Worm (Caenorhabditis elegans) whole organism, mixed stage, embryonic: ENCODE measurements around the gene nhr-251.

Experiments used
- bed-3 ChIP-seq: fragments of 200-800 bp; sonication (Bioruptor generic); optimal IDR thresholded peaks from 3 replicates; lab custom pipeline; 2018; ENCODE audit warnings: mild to moderate bottlenecking, missing genetic modification characterization, moderate library complexity, missing compliant biosample characterization
- blmp-1 ChIP-seq: fragments of 150-350 bp; optimal IDR thresholded peaks from 2 replicates; lab custom pipeline; 2014; ENCODE audit warnings: missing biosample characterization, missing genetic modification characterization
- ceh-39 ChIP-seq: fragments of 150-350 bp; optimal IDR thresholded peaks from 2 replicates; lab custom pipeline; 2014; ENCODE audit warnings: missing biosample characterization, missing genetic modification characterization
- ceh-43 ChIP-seq: fragments of 200-800 bp; sonication (Bioruptor generic); optimal IDR thresholded peaks from 2 replicates; lab custom pipeline; 2018; ENCODE audit warnings: mild to moderate bottlenecking, missing genetic modification characterization, moderate library complexity, missing compliant biosample characterization
- ceh-83 ChIP-seq: fragments of 200-800 bp; sonication (Bioruptor generic); optimal IDR thresholded peaks from 2 replicates; lab custom pipeline; 2018; ENCODE audit warnings: mild to moderate bottlenecking, missing genetic modification characterization, missing compliant biosample characterization
- ces-1 ChIP-seq: fragments of 150-350 bp; optimal IDR thresholded peaks from 2 replicates; lab custom pipeline; 2014; ENCODE audit warnings: missing biosample characterization, missing genetic modification reagents, missing genetic modification characterization
- cnd-1 ChIP-seq: fragments of 200-800 bp; sonication (Bioruptor generic); optimal IDR thresholded peaks from 2 replicates; lab custom pipeline; 2018; ENCODE audit warnings: mild to moderate bottlenecking, missing genetic modification characterization, missing compliant biosample characterization
- drap-1 ChIP-seq: fragments of 200-800 bp; sonication (Bioruptor generic); optimal IDR thresholded peaks from 3 replicates; lab custom pipeline; 2018; ENCODE audit warnings: mild to moderate bottlenecking, missing genetic modification characterization, missing compliant biosample characterization
- elt-1 ChIP-seq: sonication (generic microtip); optimal IDR thresholded peaks from 2 replicates; lab custom pipeline; 2017; ENCODE audit warnings: missing genetic modification characterization, mild to moderate bottlenecking, missing compliant biosample characterization, antibody characterized with exemption, moderate library complexity, borderline replicate concordance; ENCODE audit not compliant: insufficient read depth
- elt-3 ChIP-seq: fragments of 150-350 bp; optimal IDR thresholded peaks from 2 replicates; lab custom pipeline; 2014; ENCODE audit warnings: missing biosample characterization, missing genetic modification characterization
- flh-1 ChIP-seq: fragments of 200-800 bp; sonication (Bioruptor generic); optimal IDR thresholded peaks from 2 replicates; lab custom pipeline; 2018; ENCODE audit warnings: mild to moderate bottlenecking, missing genetic modification characterization, moderate library complexity, missing compliant biosample characterization
- ham-2 ChIP-seq: fragments of 200-800 bp; sonication (Bioruptor generic); optimal IDR thresholded peaks from 2 replicates; lab custom pipeline; 2018; ENCODE audit warnings: mild to moderate bottlenecking, missing genetic modification characterization, missing compliant biosample characterization
- hlh-1 ChIP-seq: fragments of 150-350 bp; optimal IDR thresholded peaks from 2 replicates; lab custom pipeline; 2014; ENCODE audit warnings: missing biosample characterization, missing genetic modification reagents, missing genetic modification characterization
- lin-13 ChIP-seq: fragments of 150-350 bp; optimal IDR thresholded peaks from 2 replicates; lab custom pipeline; 2014; ENCODE audit warnings: missing biosample characterization, missing genetic modification characterization
- lin-32 ChIP-seq: fragments of 200-800 bp; sonication (Bioruptor generic); optimal IDR thresholded peaks from 2 replicates; lab custom pipeline; 2018; ENCODE audit warnings: mild to moderate bottlenecking, missing genetic modification characterization, missing compliant biosample characterization
- lsy-2 ChIP-seq: fragments of 150-350 bp; optimal IDR thresholded peaks from 2 replicates; lab custom pipeline; 2014; ENCODE audit warnings: missing biosample characterization, missing genetic modification characterization
- mab-5 ChIP-seq: fragments of 150-350 bp; optimal IDR thresholded peaks from 2 replicates; lab custom pipeline; 2014; ENCODE audit warnings: missing biosample characterization, missing genetic modification characterization
- mls-2 ChIP-seq: sonication (generic microtip); optimal IDR thresholded peaks from 2 replicates; lab custom pipeline; 2016; ENCODE audit warnings: mild to moderate bottlenecking, missing genetic modification characterization, moderate library complexity, missing compliant biosample characterization
- nhr-12 ChIP-seq: fragments of 150-350 bp; optimal IDR thresholded peaks from 2 replicates; lab custom pipeline; 2014; ENCODE audit warnings: missing biosample characterization, missing genetic modification characterization
- nhr-2 ChIP-seq: fragments of 150-350 bp; optimal IDR thresholded peaks from 2 replicates; lab custom pipeline; 2014; ENCODE audit warnings: missing biosample characterization, missing genetic modification characterization
- nhr-237 ChIP-seq: fragments of 150-350 bp; optimal IDR thresholded peaks from 2 replicates; lab custom pipeline; 2014; ENCODE audit warnings: missing biosample characterization, missing genetic modification characterization
- nhr-28 ChIP-seq: fragments of 150-350 bp; optimal IDR thresholded peaks from 2 replicates; lab custom pipeline; 2014; ENCODE audit warnings: missing biosample characterization, missing genetic modification characterization
- nhr-76 ChIP-seq: sonication (generic microtip); optimal IDR thresholded peaks from 2 replicates; lab custom pipeline; 2017; ENCODE audit warnings: missing biosample characterization, missing genetic modification characterization
- pha-4 ChIP-seq: fragments of 150-350 bp; optimal IDR thresholded peaks from 2 replicates; lab custom pipeline; 2018; ENCODE audit warnings: missing biosample characterization, missing genetic modification reagents, missing genetic modification characterization
- sem-2 ChIP-seq: fragments of 200-800 bp; sonication (Bioruptor generic); optimal IDR thresholded peaks from 2 replicates; lab custom pipeline; 2018; ENCODE audit warnings: mild to moderate bottlenecking, missing genetic modification characterization, missing compliant biosample characterization
- snpc-4 ChIP-seq: fragments of 150-350 bp; optimal IDR thresholded peaks from 2 replicates; lab custom pipeline; 2014; ENCODE audit warnings: missing biosample characterization, missing genetic modification characterization
- sptf-1 ChIP-seq: sonication (generic microtip); optimal IDR thresholded peaks from 2 replicates; lab custom pipeline; 2017; ENCODE audit warnings: mild to moderate bottlenecking, missing genetic modification characterization, moderate library complexity, missing compliant biosample characterization
- tbx-8 ChIP-seq: fragments of 200-800 bp; sonication (Bioruptor generic); optimal IDR thresholded peaks from 2 replicates; lab custom pipeline; 2018; ENCODE audit warnings: mild to moderate bottlenecking, missing genetic modification characterization, moderate library complexity, missing compliant biosample characterization
- unc-120 ChIP-seq: sonication (generic microtip); optimal IDR thresholded peaks from 2 replicates; lab custom pipeline; 2017; ENCODE audit warnings: missing genetic modification characterization, missing compliant biosample characterization; ENCODE audit not compliant: poor library complexity, severe bottlenecking
- unc-39 ChIP-seq: fragments of 150-350 bp; optimal IDR thresholded peaks from 2 replicates; lab custom pipeline; 2014; ENCODE audit warnings: missing biosample characterization, missing genetic modification characterization
- unc-62 ChIP-seq: fragments of 150-350 bp; optimal IDR thresholded peaks from 2 replicates; lab custom pipeline; 2014; ENCODE audit warnings: missing biosample characterization, missing genetic modification reagents, missing genetic modification characterization
- ztf-11 ChIP-seq: fragments of 150-350 bp; optimal IDR thresholded peaks from 2 replicates; lab custom pipeline; 2014; ENCODE audit warnings: missing biosample characterization, missing genetic modification characterization

Gene nhr-251

DNA sequence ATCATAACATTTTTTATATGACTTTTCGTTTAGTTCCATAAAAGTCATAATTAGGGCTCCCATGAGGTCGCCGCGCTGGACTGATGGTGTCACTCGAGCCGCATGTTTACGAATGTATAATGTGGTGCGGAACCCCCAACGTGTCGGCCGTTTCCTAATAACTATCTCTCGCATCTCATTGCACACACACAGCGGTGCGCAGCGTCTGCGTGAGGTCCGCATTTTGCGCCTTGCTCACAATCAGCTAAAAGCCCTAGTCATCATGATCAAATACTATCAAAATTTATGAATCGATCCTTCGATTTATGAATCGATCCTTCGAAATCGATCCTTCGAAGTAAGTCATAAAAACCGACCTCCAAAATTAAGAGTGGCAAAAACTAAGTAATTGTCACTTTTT lies 40.4 kb upstream of the nhr-251 start, which contains the start of gene srx-7:
TSS of gene srx-7 (plus strand) at position 256 of the 400 bp plus-strand sequence.
- no peak for TF ChIP-seq pha-4
- TF ChIP-seq unc-62 = no peak
- no peak for TF ChIP-seq mab-5 (tag; lab: Kevin White, UChicago)
- no peak for TF ChIP-seq elt-1 (tag; lab: Kevin White, UChicago)
- no peak for TF ChIP-seq drap-1 (GFP tag; lab: Kevin White, UChicago)
- no peak for TF ChIP-seq ceh-83
- no peak for TF ChIP-seq lsy-2 (tag; lab: Kevin White, UChicago)
- TF ChIP-seq elt-3 (tag; lab: Kevin White, UChicago) = no peak
- TF ChIP-seq lin-13 (tag; lab: Kevin White, UChicago) = no peak
- no peak for TF ChIP-seq ham-2 (GFP tag; lab: Kevin White, UChicago)
- TF ChIP-seq sem-2 (GFP tag; lab: Kevin White, UChicago) = no peak
- no peak for TF ChIP-seq nhr-12 (tag; lab: Kevin White, UChicago)
- no peak for TF ChIP-seq ceh-39 (tag; lab: Kevin White, UChicago)
- TF ChIP-seq sptf-1 (tag; lab: Kevin White, UChicago) = no peak
- no peak for TF ChIP-seq unc-120 (tag; lab: Kevin White, UChicago)
- TF ChIP-seq tbx-8 = no peak
- TF ChIP-seq ztf-11 (tag; lab: Kevin White, UChicago) = no peak

DNA sequence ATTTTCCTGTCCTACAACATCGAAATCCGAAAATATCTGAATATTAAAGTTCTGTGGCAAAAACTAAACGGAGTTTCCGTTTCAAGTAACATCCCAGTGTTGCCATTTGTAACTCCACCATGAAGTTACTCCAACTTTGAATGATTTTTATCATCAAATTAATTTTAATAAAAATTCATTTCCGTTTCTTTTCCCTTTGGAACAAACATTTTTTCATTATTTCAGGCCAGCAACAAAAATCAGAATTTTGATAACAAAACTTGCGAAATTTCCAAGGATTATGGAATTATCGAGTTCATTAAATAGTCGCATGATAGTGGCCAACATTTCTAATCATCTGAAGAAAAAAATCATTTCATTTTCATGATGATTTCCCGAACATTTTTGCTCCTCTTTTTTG lies 37.5 kb upstream of the nhr-251 start, which contains the start of gene C14C6.2:
TSS of gene C14C6.2 (plus strand) at position 301 of the 400 bp plus-strand sequence.
- TF ChIP-seq nhr-237 (tag; lab: Kevin White, UChicago) (no peak), ham-2 (GFP tag; lab: Kevin White, UChicago) (no peak), ceh-43 (GFP tag; lab: Kevin White, UChicago) (no peak), hlh-1 (tag; lab: Kevin White, UChicago) (no peak), blmp-1 (no peak), drap-1 (GFP tag; lab: Kevin White, UChicago) (no peak), pha-4 (no peak), nhr-76 (tag; lab: Kevin White, UChicago) (no peak), ces-1 (GFP tag; lab: Kevin White, UChicago) (no peak), flh-1 (no peak), unc-39 (tag; lab: Kevin White, UChicago) (no peak), sem-2 (GFP tag; lab: Kevin White, UChicago) (no peak), cnd-1 (no peak), nhr-2 (no peak), mls-2 (no peak), snpc-4 (no peak), unc-62 (no peak), lin-13 (tag; lab: Kevin White, UChicago) (no peak)

DNA sequence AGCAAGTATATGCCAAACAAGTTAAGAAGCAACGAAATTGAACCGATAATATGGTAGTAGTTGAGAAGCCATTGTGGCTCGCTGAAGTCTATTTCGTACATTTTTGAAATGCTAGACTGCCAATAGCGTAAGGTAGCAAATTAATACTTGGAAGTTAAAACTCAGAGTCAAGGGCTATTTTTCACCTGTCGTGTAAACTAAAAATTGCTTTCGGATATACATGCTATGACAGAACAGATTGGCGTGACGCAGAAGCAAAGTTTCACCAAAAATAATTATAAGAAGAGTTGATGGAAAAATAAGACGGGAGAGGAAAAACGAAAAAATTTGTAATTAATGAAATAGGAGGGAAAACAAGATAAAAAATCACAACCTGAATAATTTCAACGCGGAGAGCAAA lies 34.3 kb upstream of the nhr-251 start, which contains the start of gene sri-73:
TSS of gene sri-73 (minus strand) at position 101 of the 400 bp plus-strand sequence.
- TF ChIP-seq nhr-76 (tag; lab: Kevin White, UChicago) (no peak), unc-39 (tag; lab: Kevin White, UChicago) (no peak), hlh-1 (tag; lab: Kevin White, UChicago) (no peak), nhr-2 (no peak), lsy-2 (tag; lab: Kevin White, UChicago) (no peak), pha-4 (no peak), lin-13 (tag; lab: Kevin White, UChicago) (no peak), unc-62 (no peak), bed-3 (GFP tag; lab: Kevin White, UChicago) (no peak), nhr-12 (tag; lab: Kevin White, UChicago) (no peak), ztf-11 (tag; lab: Kevin White, UChicago) (no peak), tbx-8 (no peak), sem-2 (GFP tag; lab: Kevin White, UChicago) (no peak), nhr-28 (tag; lab: Kevin White, UChicago) (no peak)
- TF ChIP-seq, all 35 proteins: peak for 0

DNA sequence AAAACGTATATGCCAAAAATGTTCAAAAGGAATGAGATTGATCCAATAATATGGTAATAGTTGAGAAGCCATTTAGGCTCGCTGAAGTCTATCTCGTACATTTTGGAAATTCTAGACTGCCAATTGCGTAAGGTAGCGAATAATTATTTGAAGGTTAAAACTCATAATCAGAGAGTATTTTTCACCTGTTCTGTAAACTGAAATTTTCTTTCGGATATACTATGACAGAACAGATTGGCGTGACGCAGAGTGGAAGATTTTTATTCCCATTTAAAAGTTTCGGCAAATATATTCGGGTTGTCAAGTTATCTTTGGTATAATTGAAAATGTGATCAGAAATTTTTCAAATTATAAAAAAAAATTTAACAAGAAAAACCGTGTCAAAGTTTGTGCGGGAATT lies 32.2 kb upstream of the nhr-251 start, which contains the start of gene sri-72:
TSS of gene sri-72 (minus strand) at position 101 of the 400 bp plus-strand sequence.
- TF ChIP-seq blmp-1 = no peak
- TF ChIP-seq bed-3 (GFP tag; lab: Kevin White, UChicago) = no peak
- no peak for TF ChIP-seq lin-32 (GFP tag; lab: Kevin White, UChicago)
- no peak for TF ChIP-seq cnd-1
- TF ChIP-seq snpc-4 = no peak
- no peak for TF ChIP-seq nhr-12 (tag; lab: Kevin White, UChicago)
